Worm (Caenorhabditis elegans) whole organism, L3 larva: ENCODE data around the gene T16G12.4.

Source experiments
- ama-1 ChIP-seq: fragments of 150-350 bp; optimal IDR thresholded peaks from 2 replicates; lab custom pipeline; 2018
- elt-2 ChIP-seq: sonication (generic microtip); optimal IDR thresholded peaks from 2 replicates; lab custom pipeline; 2016; ENCODE audit warnings: missing genetic modification reagents, mild to moderate bottlenecking, missing genetic modification characterization, missing compliant biosample characterization
- elt-3 ChIP-seq, 3 experiments: fragments of 150-350 bp in 1 of 3; sonication (generic microtip) in 2 of 3; optimal IDR thresholded peaks; 2 replicates in 2 of 3; 4 replicates in 1 of 3; lab custom pipeline; 2014 to 2017; ENCODE audit warnings: missing biosample characterization in 3 of 3, missing genetic modification characterization in 3 of 3
- lin-15B ChIP-seq: fragments of 150-350 bp; optimal IDR thresholded peaks from 2 replicates; lab custom pipeline; 2014; ENCODE audit warnings: missing biosample characterization, missing genetic modification characterization
- lin-39 ChIP-seq: fragments of 150-350 bp; optimal IDR thresholded peaks from 2 replicates; lab custom pipeline; 2018; ENCODE audit warnings: missing biosample characterization, missing genetic modification reagents, missing genetic modification characterization
- nhr-12 ChIP-seq: fragments of 150-350 bp; optimal IDR thresholded peaks from 2 replicates; lab custom pipeline; 2014; ENCODE audit warnings: missing biosample characterization, missing genetic modification characterization
- nhr-23 ChIP-seq: fragments of 150-350 bp; optimal IDR thresholded peaks from 2 replicates; lab custom pipeline; 2014; ENCODE audit warnings: missing biosample characterization, missing genetic modification reagents, missing genetic modification characterization
- snpc-4 ChIP-seq: fragments of 150-350 bp; optimal IDR thresholded peaks from 2 replicates; lab custom pipeline; 2014; ENCODE audit warnings: missing biosample characterization, missing genetic modification characterization
- ztf-4 ChIP-seq: fragments of 150-350 bp; optimal IDR thresholded peaks from 2 replicates; lab custom pipeline; 2014; ENCODE audit warnings: missing biosample characterization, missing genetic modification characterization

DNA sequence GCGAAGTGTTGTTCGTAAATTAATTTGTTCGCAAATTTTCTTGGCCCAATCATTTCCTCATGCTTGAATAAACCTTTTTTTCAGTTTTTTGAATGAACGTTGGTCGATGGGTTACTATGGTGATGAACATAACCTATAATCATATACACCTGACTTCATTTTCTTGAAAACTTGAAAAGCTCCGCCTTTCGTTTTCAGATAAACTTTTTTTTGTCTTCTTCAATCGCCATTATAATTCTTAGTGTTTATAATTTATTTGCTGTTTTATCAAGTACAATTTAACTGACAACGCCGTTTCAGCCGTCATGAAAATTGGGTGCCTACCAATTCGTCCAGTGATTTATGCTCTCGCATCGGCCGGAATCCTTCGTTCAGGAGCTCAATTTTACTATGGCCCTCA lies 20.5 kb upstream of the T16G12.4 start, which contains the start of gene M04D8.7:
- TF ChIP-seq lin-15B: no peak
- TF ChIP-seq lin-39 (tag; lab: Kevin White, UChicago): no peak
- TF ChIP-seq snpc-4: no peak
- no peak for TF ChIP-seq nhr-23 (tag; lab: Kevin White, UChicago)
- TF ChIP-seq ztf-4: no peak
- TF ChIP-seq elt-2: no peak
- TF ChIP-seq nhr-12 (tag; lab: Kevin White, UChicago): no peak
- TF ChIP-seq ama-1 (lab: Kevin White, UChicago): no peak
- TF ChIP-seq elt-3 (tag; optimal IDR thresholded peaks at IDR 0.05; lab: Kevin White, UChicago): no peak
